Fruit fly (Drosophila melanogaster) whole organism, embryonic: ENCODE results near the gene Cyp4d14.

Experiments
- Bgb ChIP-seq: fragments of 200-800 bp; sonication (Bioruptor generic); IDR thresholded peaks from 2 replicates; pipeline ENCODE4 v1.3.6; 2022; ENCODE audit warnings: missing biosample characterization, missing genetic modification characterization; ENCODE audit not compliant: partially characterized antibody
- CG1233 ChIP-seq: fragments of 200-800 bp; sonication (Bioruptor generic); optimal IDR thresholded peaks from 4 replicates; lab custom pipeline; 2018; ENCODE audit warnings: missing biosample characterization, mild to moderate bottlenecking, missing genetic modification characterization
- CG14860 ChIP-seq: fragments of 200-800 bp; sonication (Bioruptor generic); IDR thresholded peaks from 3 replicates; pipeline ENCODE4 v1.3.6; 2022; ENCODE audit warnings: missing biosample characterization, missing genetic modification characterization; ENCODE audit not compliant: partially characterized antibody
- CG16779 ChIP-seq: fragments of 200-800 bp; sonication (Bioruptor generic); IDR thresholded peaks from 2 replicates; pipeline ENCODE4 v1.3.6; 2022; ENCODE audit warnings: missing biosample characterization, missing genetic modification characterization
- CG16815 ChIP-seq: fragments of 200-800 bp; sonication (Bioruptor generic); optimal IDR thresholded peaks from 3 replicates; lab custom pipeline; 2017; ENCODE audit warnings: missing biosample characterization, mild to moderate bottlenecking, missing genetic modification characterization
- CG18599 ChIP-seq: fragments of 200-800 bp; sonication (Bioruptor generic); optimal IDR thresholded peaks from 3 replicates; lab custom pipeline; 2017; ENCODE audit warnings: missing biosample characterization, missing genetic modification characterization, mild to moderate bottlenecking, moderate library complexity, missing genetic modification reagents
- CG2202 ChIP-seq: fragments of 200-800 bp; sonication (Bioruptor generic); optimal IDR thresholded peaks from 2 replicates; lab custom pipeline; 2018; ENCODE audit warnings: missing biosample characterization, mild to moderate bottlenecking, missing genetic modification characterization
- CG31388 ChIP-seq: fragments of 200-800 bp; sonication (Bioruptor generic); optimal IDR thresholded peaks from 2 replicates; lab custom pipeline; 2016; ENCODE audit warnings: missing biosample characterization, missing genetic modification characterization
- CG34224 ChIP-seq: fragments of 200-800 bp; sonication (Bioruptor generic); IDR thresholded peaks from 3 replicates; pipeline ENCODE4 v1.3.6; 2022; ENCODE audit warnings: missing biosample characterization, missing genetic modification characterization; ENCODE audit not compliant: partially characterized antibody
- CG43689 ChIP-seq: fragments of 200-800 bp; sonication (Bioruptor generic); IDR thresholded peaks from 2 replicates; pipeline ENCODE4 v1.3.6; 2022; ENCODE audit warnings: missing biosample characterization, missing genetic modification characterization
- CG6254 ChIP-seq: fragments of 200-800 bp; sonication (Bioruptor generic); optimal IDR thresholded peaks from 3 replicates; lab custom pipeline; 2017; ENCODE audit warnings: mild to moderate bottlenecking, missing biosample characterization, missing genetic modification reagents, missing genetic modification characterization
- CG6854 ChIP-seq: fragments of 200-800 bp; sonication (Bioruptor generic); optimal IDR thresholded peaks from 3 replicates; lab custom pipeline; 2017; ENCODE audit warnings: missing biosample characterization, mild to moderate bottlenecking, missing genetic modification characterization
- CG7357 ChIP-seq: fragments of 200-800 bp; sonication (Bioruptor generic); IDR thresholded peaks from 3 replicates; pipeline ENCODE4 v1.3.6; 2022; ENCODE audit warnings: missing biosample characterization, missing genetic modification characterization
- CG7963 ChIP-seq: fragments of 200-800 bp; sonication (Bioruptor generic); IDR thresholded peaks from 3 replicates; pipeline ENCODE4 v1.3.6; 2022; ENCODE audit warnings: missing biosample characterization, missing genetic modification characterization; ENCODE audit not compliant: partially characterized antibody
- Dll ChIP-seq: fragments of 200-800 bp; sonication (Bioruptor generic); IDR thresholded peaks from 4 replicates; pipeline ENCODE4 v1.3.6; 2022; ENCODE audit warnings: missing biosample characterization, missing genetic modification characterization; ENCODE audit not compliant: partially characterized antibody
- Doc3 ChIP-seq: fragments of 200-800 bp; sonication (Bioruptor generic); IDR thresholded peaks from 3 replicates; pipeline ENCODE4 v1.3.6; 2022; ENCODE audit warnings: missing biosample characterization, missing genetic modification characterization; ENCODE audit not compliant: partially characterized antibody
- Dp ChIP-seq: fragments of 200-800 bp; sonication (Bioruptor generic); optimal IDR thresholded peaks from 2 replicates; lab custom pipeline; 2018; ENCODE audit warnings: missing biosample characterization, mild to moderate bottlenecking, missing genetic modification characterization, moderate library complexity
- Drgx ChIP-seq: fragments of 200-800 bp; sonication (Bioruptor generic); IDR thresholded peaks from 2 replicates; pipeline ENCODE4 v1.3.6; 2022; ENCODE audit warnings: missing biosample characterization, missing genetic modification characterization
- E2f2 ChIP-seq: fragments of 200-800 bp; sonication (Bioruptor generic); IDR thresholded peaks from 2 replicates; pipeline ENCODE4 v1.3.6; 2022; ENCODE audit warnings: missing biosample characterization, missing genetic modification characterization
- Ets65A ChIP-seq: fragments of 200-800 bp; sonication (Bioruptor generic); peaks from one replicate; lab custom pipeline; 2016; ENCODE audit warnings: missing biosample characterization, missing genetic modification characterization
- HLH4C ChIP-seq: fragments of 200-800 bp; sonication (Bioruptor generic); IDR thresholded peaks from 3 replicates; pipeline ENCODE4 v1.3.6; 2022; ENCODE audit warnings: missing biosample characterization, missing genetic modification characterization; ENCODE audit not compliant: partially characterized antibody
- HLH54F ChIP-seq: fragments of 200-800 bp; sonication (Bioruptor generic); optimal IDR thresholded peaks from 3 replicates; lab custom pipeline; 2016; ENCODE audit warnings: missing biosample characterization, missing genetic modification characterization
- Hmr ChIP-seq: fragments of 200-800 bp; sonication (Bioruptor generic); optimal IDR thresholded peaks from 3 replicates; lab custom pipeline; 2017; ENCODE audit warnings: mild to moderate bottlenecking, missing biosample characterization, missing genetic modification reagents, missing genetic modification characterization
- Hr78 ChIP-seq, 2 experiments: fragments of 200-800 bp in 1 of 2; fragments of >200 bp in 1 of 2; sonication (Bioruptor generic) in 1 of 2; optimal IDR thresholded peaks; 2 replicates each; lab custom pipeline; 2017 to 2019; ENCODE audit warnings: missing biosample characterization in 2 of 2, missing genetic modification characterization in 2 of 2, mild to moderate bottlenecking in 1 of 2, moderate library complexity in 1 of 2
- Jarid2 ChIP-seq: fragments of 200-800 bp; sonication (Bioruptor generic); optimal IDR thresholded peaks from 3 replicates; lab custom pipeline; 2017; ENCODE audit warnings: mild to moderate bottlenecking, missing biosample characterization, missing genetic modification reagents, missing genetic modification characterization
- MESR4 ChIP-seq: fragments of 200-800 bp; sonication (Bioruptor generic); optimal IDR thresholded peaks from 2 replicates; lab custom pipeline; 2018; ENCODE audit warnings: missing biosample characterization, mild to moderate bottlenecking, missing genetic modification characterization, moderate library complexity
- Med ChIP-seq: fragments of 200-800 bp; sonication (Bioruptor generic); peaks from one replicate; lab custom pipeline; 2016; ENCODE audit warnings: missing biosample characterization, missing genetic modification characterization, mild to moderate bottlenecking, inconsistent platforms, moderate library complexity
- Nf-YA ChIP-seq: fragments of 200-800 bp; sonication (Bioruptor generic); IDR thresholded peaks from 2 replicates; pipeline ENCODE4 v1.3.6; 2022; ENCODE audit warnings: missing biosample characterization, missing genetic modification characterization
- Oaz ChIP-seq: fragments of 200-800 bp; sonication (Bioruptor generic); IDR thresholded peaks from 2 replicates; pipeline ENCODE4 v1.3.6; 2022; ENCODE audit warnings: missing biosample characterization, missing genetic modification characterization
- Opbp ChIP-seq: fragments of 200-800 bp; sonication (Bioruptor generic); IDR thresholded peaks from 3 replicates; pipeline ENCODE4 v1.3.6; 2022; ENCODE audit warnings: missing biosample characterization, missing genetic modification characterization; ENCODE audit not compliant: partially characterized antibody
- Scr ChIP-seq: fragments of 200-800 bp; sonication (Bioruptor generic); IDR thresholded peaks from 2 replicates; pipeline ENCODE4 v1.3.6; 2022; ENCODE audit warnings: missing biosample characterization, missing genetic modification characterization; ENCODE audit not compliant: partially characterized antibody
- Side ChIP-seq: fragments of 200-800 bp; sonication (Bioruptor generic); optimal IDR thresholded peaks from 2 replicates; lab custom pipeline; 2016; ENCODE audit warnings: missing biosample characterization, missing genetic modification characterization
- Tbp ChIP-seq: fragments of >200 bp; optimal IDR thresholded peaks from 2 replicates; lab custom pipeline; 2018; ENCODE audit warnings: missing biosample characterization, missing genetic modification characterization
- chinmo ChIP-seq: fragments of 200-800 bp; sonication (Bioruptor generic); IDR thresholded peaks from 4 replicates; pipeline ENCODE4 v1.3.6; 2022; ENCODE audit warnings: missing biosample characterization, missing genetic modification characterization; ENCODE audit not compliant: partially characterized antibody
- gt ChIP-seq: fragments of 200-800 bp; sonication (Bioruptor generic); IDR thresholded peaks from 2 replicates; pipeline ENCODE4 v1.3.6; 2022; ENCODE audit warnings: missing biosample characterization, missing genetic modification characterization
- hkb ChIP-seq, 2 experiments: fragments of 200-800 bp in 1 of 2; fragments of >200 bp in 1 of 2; sonication (Bioruptor generic) in 1 of 2; IDR thresholded peaks in 1 of 2; optimal IDR thresholded peaks in 1 of 2; 2 replicates each; pipeline versions ENCODE4 v1.3.6 to Lab custom; 2017 to 2022; ENCODE audit warnings: missing biosample characterization in 1 of 2, missing genetic modification characterization in 1 of 2
- nau ChIP-seq: fragments of 200-800 bp; sonication (Bioruptor generic); optimal IDR thresholded peaks from 3 replicates; lab custom pipeline; 2017; ENCODE audit warnings: missing biosample characterization, mild to moderate bottlenecking, missing genetic modification characterization, missing genetic modification reagents
- onecut ChIP-seq: fragments of 200-800 bp; sonication (Bioruptor generic); IDR thresholded peaks from 2 replicates; pipeline ENCODE4 v1.3.6; 2022; ENCODE audit warnings: missing biosample characterization, missing genetic modification characterization
- sim ChIP-seq: fragments of 200-800 bp; sonication (Bioruptor generic); IDR thresholded peaks from 2 replicates; pipeline ENCODE4 v1.3.6; 2022; ENCODE audit warnings: missing biosample characterization, missing genetic modification characterization
- sisA ChIP-seq: fragments of 200-800 bp; sonication (Bioruptor generic); IDR thresholded peaks from 2 replicates; pipeline ENCODE4 v1.3.6; 2022; ENCODE audit warnings: missing biosample characterization, missing genetic modification characterization
- sna ChIP-seq: fragments of 200-800 bp; sonication (Bioruptor generic); IDR thresholded peaks from 2 replicates; pipeline ENCODE4 v1.3.6; 2022; ENCODE audit warnings: missing biosample characterization, missing genetic modification characterization; ENCODE audit not compliant: partially characterized antibody
- tna ChIP-seq: fragments of 200-800 bp; sonication (Bioruptor generic); IDR thresholded peaks from 2 replicates; pipeline ENCODE4 v1.3.6; 2022; ENCODE audit warnings: missing biosample characterization, missing genetic modification characterization; ENCODE audit not compliant: partially characterized antibody
- unc-4 ChIP-seq: fragments of 200-800 bp; sonication (Bioruptor generic); IDR thresholded peaks from 2 replicates; pipeline ENCODE4 v1.3.6; 2022; ENCODE audit warnings: missing biosample characterization, missing genetic modification characterization; ENCODE audit not compliant: partially characterized antibody
- vnd ChIP-seq: fragments of 200-800 bp; sonication (Bioruptor generic); IDR thresholded peaks from 3 replicates; pipeline ENCODE4 v1.3.6; 2022; ENCODE audit warnings: missing biosample characterization, missing genetic modification characterization; ENCODE audit not compliant: partially characterized antibody
- wek ChIP-seq: fragments of 200-800 bp; sonication (Bioruptor generic); optimal IDR thresholded peaks from 3 replicates; lab custom pipeline; 2018; ENCODE audit warnings: missing biosample characterization, mild to moderate bottlenecking, missing genetic modification characterization, moderate library complexity
- zen ChIP-seq: fragments of 200-800 bp; sonication (Bioruptor generic); optimal IDR thresholded peaks from 3 replicates; lab custom pipeline; 2018; ENCODE audit warnings: missing biosample characterization, mild to moderate bottlenecking, missing genetic modification characterization, moderate library complexity
- zen2 ChIP-seq: fragments of 200-800 bp; sonication (Bioruptor generic); IDR thresholded peaks from 3 replicates; pipeline ENCODE4 v1.3.6; 2022; ENCODE audit warnings: missing biosample characterization, missing genetic modification characterization; ENCODE audit not compliant: partially characterized antibody

Cyp4d14 gene

DNA sequence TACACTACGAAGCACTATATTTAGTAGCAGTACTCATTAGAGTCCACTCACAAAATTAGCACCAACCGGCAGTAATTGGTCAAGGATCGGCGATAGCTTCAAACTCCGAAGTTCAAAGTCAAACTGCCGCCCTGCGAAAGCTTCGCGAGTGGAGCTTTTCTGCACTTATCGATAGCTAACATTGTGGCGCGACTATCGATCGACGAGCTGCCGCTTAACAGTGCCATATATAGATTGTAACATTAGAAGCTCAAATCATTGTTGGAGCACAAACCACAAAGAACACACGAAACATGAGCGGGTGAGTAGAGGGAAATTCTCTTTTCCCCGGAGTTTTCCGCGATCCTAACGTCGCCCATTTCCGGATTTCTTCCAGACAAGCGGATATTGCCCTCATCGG lies 30.0 kb downstream of the Cyp4d14 start, which contains the start of gene Pgd (continued):
- TF ChIP-seq Tbp (GFP tag; lab: Kevin White, UChicago) (no peak), MESR4 (peak; percentile 12), CG6854 (peak; percentile 14), chinmo (GFP tag; lab: Robert Waterston, UW) (peak; percentile 70; the same call in 1 of the 4 replicates), Side (GFP tag; lab: Kevin White, UChicago) (no peak), CG16815 (GFP tag; lab: Kevin White, UChicago) (no peak), CG16779 (GFP tag; lab: Robert Waterston, UW) (no peak), CG34224 (GFP tag; lab: Robert Waterston, UW) (peak; percentile 50; the same call in 2 of the 3 replicates), Bgb (GFP tag; lab: Robert Waterston, UW) (peak; percentile 73), Jarid2 (GFP tag; lab: Kevin White, UChicago) (peak; percentile 15), CG6254 (GFP tag; lab: Kevin White, UChicago) (no peak), CG7357 (GFP tag; lab: Robert Waterston, UW) (no peak), wek (GFP tag; lab: Kevin White, UChicago) (no peak), E2f2 (GFP tag; lab: Robert Waterston, UW) (peak; percentile 82), gt (GFP tag; lab: Robert Waterston, UW) (no peak), Opbp (GFP tag; lab: Robert Waterston, UW) (peak; percentile 62), Doc3 (GFP tag; lab: Robert Waterston, UW) (peak; percentile 58; the same call in 2 of the 3 replicates), Oaz (GFP tag; lab: Robert Waterston, UW) (no peak), unc-4 (GFP tag; lab: Robert Waterston, UW) (peak; percentile 79), CG43689 (GFP tag; lab: Robert Waterston, UW) (no peak), CG31388 (GFP tag; lab: Kevin White, UChicago) (no peak), Hmr (GFP tag; lab: Kevin White, UChicago) (peak; percentile 23), CG7963 (0 out of 3 replicates have a peak, but pooled peaks have one; percentile 32), CG2202 (tag; lab: Kevin White, UChicago) (no peak), HLH54F (GFP tag; lab: Kevin White, UChicago) (no peak), hkb (optimal IDR thresholded peaks at IDR 0.05; lab: Kevin White, UChicago) (no peak), hkb (GFP tag; IDR thresholded peaks at IDR 0.05; lab: Robert Waterston, UW) (no peak), Ets65A (peak; percentile 45), sisA (GFP tag; lab: Robert Waterston, UW) (no peak), Nf-YA (GFP tag; lab: Robert Waterston, UW) (no peak), CG14860 (0 out of 3 replicates have a peak, but pooled peaks have one; percentile 12), zen2 (peak; percentile 37; the same call in 1 of the 3 replicates), CG1233 (GFP tag; lab: Kevin White, UChicago) (no peak), CG18599 (peak; percentile 26), HLH4C (peak; percentile 51; the same call in 2 of the 3 replicates), Scr (GFP tag; lab: Robert Waterston, UW) (peak; percentile 44), Dp (peak; percentile 75), zen (tag; lab: Kevin White, UChicago) (no peak), Dll (peak; percentile 57; the same call in 2 of the 4 replicates), nau (GFP tag; lab: Kevin White, UChicago) (no peak), sim (GFP tag; lab: Robert Waterston, UW) (no peak), sna (GFP tag; lab: Robert Waterston, UW) (peak; percentile 55), Hr78 (GFP tag; optimal IDR thresholded peaks at IDR 0.05; lab: Kevin White, UChicago) (peak in 1 of 2 experiments; percentile 23), Med (GFP tag; lab: Kevin White, UChicago) (peak; percentile 49), vnd (GFP tag; lab: Robert Waterston, UW) (peak; percentile 43; the same call in 1 of the 3 replicates), tna (no peak), Drgx (GFP tag; lab: Robert Waterston, UW) (no peak), onecut (GFP tag; lab: Robert Waterston, UW) (no peak)
